Fruit fly (Drosophila melanogaster): ENCODE measurements around the gene CG14340.
A peak's percentile ranks its signal among the peaks of the same experiment; 100 is the strongest.

CG14340 gene

dm6 chr2L:1118880-1119809, 6.4 kb downstream of the CG14340 start (continued):
- peak; percentile 85 for TF ChIP-seq pdm3 (GFP tag; optimal IDR thresholded peaks at IDR 0.05)
- peak; percentile 81 for TF ChIP-seq Met (GFP tag; optimal IDR thresholded peaks at IDR 0.05)
- TF ChIP-seq Sox14 (GFP tag; optimal IDR thresholded peaks at IDR 0.05): peak; percentile 87
- peak; percentile 67 for TF ChIP-seq CG11902 (GFP tag; optimal IDR thresholded peaks at IDR 0.05)
- peak; percentile 62 for TF ChIP-seq Eip93F (GFP tag; optimal IDR thresholded peaks at IDR 0.05)
- peak; percentile 81 for TF ChIP-seq topi (GFP tag; optimal IDR thresholded peaks at IDR 0.05)
- TF ChIP-seq CG11294 (GFP tag; IDR thresholded peaks at IDR 0.05): peak; percentile 79
- TF ChIP-seq CG15336 (GFP tag; IDR thresholded peaks at IDR 0.05): peak; percentile 78
- TF ChIP-seq CG16779 (tag; optimal IDR thresholded peaks at IDR 0.05): peak; percentile 35
- peak; percentile 70 for TF ChIP-seq CG11762 (GFP tag; optimal IDR thresholded peaks at IDR 0.05; ENCODE audit: insufficient read depth)
- TF ChIP-seq CG31627 (GFP tag; optimal IDR thresholded peaks at IDR 0.05): peak; percentile 81
- TF ChIP-seq CG10631 (GFP tag; optimal IDR thresholded peaks at IDR 0.05): peak; percentile 68
- TF ChIP-seq Hr38 (GFP tag; optimal IDR thresholded peaks at IDR 0.05): no peak
- TF ChIP-seq Hr39 (GFP tag; optimal IDR thresholded peaks at IDR 0.05): peak; percentile 82
- peak; percentile 73 for TF ChIP-seq CG8119 (GFP tag; IDR thresholded peaks at IDR 0.05)
- TF ChIP-seq Ets21C (GFP tag; optimal IDR thresholded peaks at IDR 0.05): peak; percentile 57
- peak; percentile 84 for TF ChIP-seq Hr4 (GFP tag; optimal IDR thresholded peaks at IDR 0.05)
- peak; percentile 52 for TF ChIP-seq CG6808 (GFP tag; optimal IDR thresholded peaks at IDR 0.05)
- TF ChIP-seq CG6792 (GFP tag; optimal IDR thresholded peaks at IDR 0.05): peak; percentile 77
- TF ChIP-seq Sox102F (GFP tag; optimal IDR thresholded peaks at IDR 0.05): peak; percentile 82
- TF ChIP-seq fd59A (GFP tag; optimal IDR thresholded peaks at IDR 0.05): peak; percentile 37
- no peak for TF ChIP-seq CG6854 (GFP tag; optimal IDR thresholded peaks at IDR 0.05)
- peak; percentile 85 for TF ChIP-seq CG32006 (GFP tag; optimal IDR thresholded peaks at IDR 0.05)
- peak; percentile 83 for TF ChIP-seq lz (GFP tag; optimal IDR thresholded peaks at IDR 0.05)
- TF ChIP-seq spab (GFP tag; optimal IDR thresholded peaks at IDR 0.05): peak; percentile 61
- peak; percentile 73 for TF ChIP-seq Sox15 (GFP tag; optimal IDR thresholded peaks at IDR 0.05)
- peak; percentile 84 for TF ChIP-seq eg (GFP tag; IDR thresholded peaks at IDR 0.05)
- TF ChIP-seq CG10669 (GFP tag; optimal IDR thresholded peaks at IDR 0.05): peak; percentile 62
- peak; percentile 55 for TF ChIP-seq Ets96B (tag; optimal IDR thresholded peaks at IDR 0.05)
- TF ChIP-seq acj6 (GFP tag; optimal IDR thresholded peaks at IDR 0.05): peak; percentile 84
- TF ChIP-seq Eip78C (GFP tag): peak; percentile 94

dm6 chr2L:1120206-1120902, 7.6 kb downstream of the CG14340 start:
- no peak for TF ChIP-seq fd85E (GFP tag; optimal IDR thresholded peaks at IDR 0.05)
- TF ChIP-seq CG6163 (GFP tag; IDR thresholded peaks at IDR 0.05): peak; percentile 23; the same call in 1 of the 3 replicates

DNA sequence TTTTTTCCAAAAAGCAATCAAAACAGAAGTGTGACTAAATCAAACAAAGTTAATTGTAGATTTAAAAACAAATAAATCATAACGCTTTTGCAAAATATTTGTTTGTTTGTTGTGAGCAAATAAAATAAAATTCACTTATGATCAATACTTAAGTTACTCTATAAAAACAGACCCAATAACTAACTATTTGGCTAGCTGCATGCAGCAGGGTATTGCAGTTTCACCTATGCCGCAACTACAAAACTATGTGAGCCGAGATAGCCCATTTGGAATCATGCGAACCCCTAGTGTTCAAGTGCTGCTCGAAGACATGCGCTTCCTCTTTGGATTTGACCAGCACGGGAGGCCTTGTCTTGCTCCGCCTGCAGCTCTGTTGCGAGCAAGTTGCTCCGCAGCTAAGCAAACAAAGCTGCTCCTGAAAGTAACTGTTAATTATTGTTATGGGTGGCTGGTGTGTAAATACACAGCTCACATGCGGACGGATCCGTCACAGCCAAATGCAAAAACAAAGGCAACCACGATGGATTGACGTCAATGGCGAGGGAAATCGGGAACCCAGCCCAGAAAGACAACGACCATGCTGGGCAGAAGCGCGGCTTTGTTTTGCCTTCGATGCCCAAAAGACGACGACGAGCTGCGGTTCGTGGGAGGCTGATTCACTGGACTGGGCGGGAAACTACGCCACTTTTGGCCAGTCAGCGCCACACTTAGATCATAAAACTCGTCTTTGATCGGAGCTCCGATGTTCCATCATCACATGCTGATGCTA, 9.4 kb downstream of the CG14340 start:
- TF ChIP-seq Blimp-1 (GFP tag; optimal IDR thresholded peaks at IDR 0.05) (no peak), net (GFP tag; optimal IDR thresholded peaks at IDR 0.05) (no peak), Eip78C (GFP tag) (peak; percentile 21), CG10631 (GFP tag; optimal IDR thresholded peaks at IDR 0.05) (no peak), CG6163 (GFP tag; IDR thresholded peaks at IDR 0.05) (no peak), CG4318 (GFP tag; optimal IDR thresholded peaks at IDR 0.05) (no peak), svp (GFP tag) (peak; percentile 34), Eip75B (GFP tag; optimal IDR thresholded peaks at IDR 0.05) (no peak), CG8632 (GFP tag; optimal IDR thresholded peaks at IDR 0.05) (no peak)
